Fruit fly (Drosophila melanogaster) whole organism, pupa: ENCODE results near the gene Pgant2.
A peak's percentile ranks its signal among the peaks of the same experiment; 100 is the strongest.

Experiments used
- CG12605 ChIP-seq: fragments of 200-800 bp; sonication (Bioruptor generic); IDR thresholded peaks from 2 replicates; pipeline ENCODE4 v1.3.6; 2022; ENCODE audit warnings: missing biosample characterization, missing genetic modification characterization
- CG32121 ChIP-seq: fragments of 200-800 bp; sonication (Bioruptor generic); IDR thresholded peaks from 2 replicates; pipeline ENCODE4 v1.3.6; 2022; ENCODE audit warnings: missing biosample characterization, missing genetic modification characterization
- CG8301 ChIP-seq: fragments of 200-800 bp; sonication (Bioruptor generic); optimal IDR thresholded peaks from 2 replicates; lab custom pipeline; 2018; ENCODE audit warnings: missing biosample characterization, mild to moderate bottlenecking, missing genetic modification characterization
- Ets98B ChIP-seq: fragments of 200-800 bp; sonication (Bioruptor generic); IDR thresholded peaks from 2 replicates; pipeline ENCODE4 v1.3.6; 2022; ENCODE audit warnings: missing biosample characterization, missing genetic modification characterization

DNA sequence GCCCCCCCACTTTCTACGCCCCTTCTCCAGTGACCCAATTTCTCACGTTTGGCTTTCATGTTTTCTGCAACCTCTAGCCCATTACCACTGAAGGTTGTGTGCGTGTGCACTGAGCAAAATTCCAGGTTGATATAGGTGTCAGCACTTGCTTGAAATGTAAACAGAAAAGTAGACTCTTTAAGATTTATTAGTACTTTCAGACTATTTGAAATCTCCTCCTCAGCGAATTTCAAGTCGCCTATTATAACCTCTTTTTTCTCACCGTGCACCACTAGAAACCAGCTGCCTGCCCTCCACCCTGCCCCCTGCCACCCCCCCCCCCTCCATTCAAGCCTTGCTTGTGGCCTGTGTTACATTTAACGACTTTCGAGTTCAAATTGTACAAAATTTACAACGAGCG, 8.6 kb upstream of the Pgant2 start:
- TF ChIP-seq CG32121 (peak; percentile 64; the same call in 1 of the 2 replicates), CG8301 (tag; lab: Kevin White, UChicago) (peak; percentile 3), CG12605 (no peak), Ets98B (peak; percentile 56)
